Worm (Caenorhabditis elegans): ENCODE results near the gene enu-3.5.

enu-3.5 gene

DNA sequence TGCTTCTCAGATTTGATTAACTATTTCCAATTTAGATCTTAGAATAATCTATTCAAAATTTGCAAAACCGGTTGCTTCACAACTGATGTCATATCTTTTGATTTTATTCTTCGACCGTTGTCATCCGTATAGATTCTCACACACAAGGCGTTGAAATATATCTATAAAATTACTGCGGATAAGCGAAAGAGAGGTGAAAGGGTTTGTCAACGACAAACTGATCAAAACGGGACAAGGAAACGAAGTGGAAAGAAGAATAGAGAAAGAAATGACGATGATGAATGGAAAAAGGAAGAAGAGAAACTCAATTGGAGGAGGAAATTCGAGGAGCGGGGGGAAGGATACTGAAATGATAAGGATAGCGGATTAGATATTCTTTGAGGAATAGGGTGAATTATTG lies 27.0 kb upstream of the enu-3.5 start:
- TF ChIP-seq daf-12 (tag; optimal IDR thresholded peaks at IDR 0.05) = no peak
- peak; percentile 34 for TF ChIP-seq nhr-28 (tag; optimal IDR thresholded peaks at IDR 0.05)
- no peak for TF ChIP-seq dmd-6 (GFP tag; IDR thresholded peaks at IDR 0.05)
- TF ChIP-seq set-16 (GFP tag; IDR thresholded peaks at IDR 0.05) = no peak
- TF ChIP-seq lin-38 (GFP tag; IDR thresholded peaks at IDR 0.05) = no peak
- no peak for TF ChIP-seq mep-1 (tag; optimal IDR thresholded peaks at IDR 0.05)
- no peak for TF ChIP-seq lin-29 (GFP tag; IDR thresholded peaks at IDR 0.05)
- TF ChIP-seq ztf-7 (tag; optimal IDR thresholded peaks at IDR 0.05) = no peak

DNA sequence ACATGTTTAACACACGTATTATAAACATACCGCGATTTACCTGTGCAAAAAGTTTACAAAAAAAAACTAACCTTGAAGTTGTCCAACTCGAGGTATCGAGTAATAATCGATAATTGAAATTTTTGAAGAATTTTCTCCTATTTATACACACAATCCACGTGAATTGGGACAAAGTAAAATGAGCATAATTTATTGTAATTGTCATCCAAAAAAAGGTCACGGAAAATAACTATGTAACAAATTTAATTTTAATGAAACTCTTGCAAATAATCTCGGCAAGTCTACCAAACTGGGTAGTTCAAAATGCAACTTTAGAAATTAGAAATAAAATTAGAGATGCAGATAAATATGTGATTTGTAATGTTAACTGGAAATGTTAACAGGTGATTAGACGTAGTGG lies 22.6 kb upstream of the enu-3.5 start, which contains the start of gene Y37D8A.5:
Gene Y37D8A.5 (minus strand): TSS at position 101 of the 400 bp plus-strand sequence.
- no peak for TF ChIP-seq lin-15B (tag; optimal IDR thresholded peaks at IDR 0.05)
- no peak for TF ChIP-seq lin-39 (tag; optimal IDR thresholded peaks at IDR 0.05)
- TF ChIP-seq mxl-3 (GFP tag; optimal IDR thresholded peaks at IDR 0.05) = no peak
- TF ChIP-seq gei-8 (GFP tag; optimal IDR thresholded peaks at IDR 0.05) = no peak
- TF ChIP-seq Y48G9A.11 (GFP tag; IDR thresholded peaks at IDR 0.05) = no peak
- no peak for TF ChIP-seq pha-4 (GFP tag; IDR thresholded peaks at IDR 0.05)
- TF ChIP-seq pha-4 (tag; optimal IDR thresholded peaks at IDR 0.05) = no peak
- TF ChIP-seq jun-1 (tag; optimal IDR thresholded peaks at IDR 0.05) = no peak
- no peak for TF ChIP-seq duxl-1 (tag; optimal IDR thresholded peaks at IDR 0.05; ENCODE audit: poor library complexity)
- TF ChIP-seq ces-1 (GFP tag; optimal IDR thresholded peaks at IDR 0.05) = no peak
- TF ChIP-seq nhr-42 (GFP tag; IDR thresholded peaks at IDR 0.05) = no peak
- TF ChIP-seq mdl-1 (tag; optimal IDR thresholded peaks at IDR 0.05) = no peak
- no peak for TF ChIP-seq spr-1 (tag; optimal IDR thresholded peaks at IDR 0.05)
- TF ChIP-seq unc-62 (GFP tag; optimal IDR thresholded peaks at IDR 0.05 in 1 of 2) = no peak
- no peak for TF ChIP-seq unc-62 (tag; optimal IDR thresholded peaks at IDR 0.05)
- no peak for TF ChIP-seq F44E2.7 (GFP tag; IDR thresholded peaks at IDR 0.05)
- TF ChIP-seq T26A8.4 (GFP tag; IDR thresholded peaks at IDR 0.05) = no peak

DNA sequence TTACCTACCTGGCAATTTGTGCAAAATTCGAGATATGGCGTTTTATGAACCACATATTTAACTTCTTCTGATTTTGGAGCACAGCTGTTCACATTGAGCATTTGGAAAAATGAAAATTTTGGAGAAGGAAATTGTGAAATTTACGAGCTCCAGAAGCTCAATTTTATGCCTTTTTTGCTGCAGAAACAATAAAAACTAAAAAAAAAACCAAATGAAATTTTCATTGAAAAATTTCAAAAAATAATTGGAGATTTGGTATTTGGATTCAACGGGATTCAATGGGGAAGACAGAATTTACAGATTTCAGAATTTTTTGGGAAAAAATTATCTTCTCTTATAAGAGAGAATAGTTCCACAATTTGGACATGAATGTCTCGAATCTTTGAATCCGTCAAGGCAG lies 21.4 kb upstream of the enu-3.5 start, which contains the start of gene Y37D8A.26:
Gene Y37D8A.26 (minus strand): TSS at position 101 of the 400 bp plus-strand sequence.
- TF ChIP-seq unc-62 (GFP tag; optimal IDR thresholded peaks at IDR 0.05 in 1 of 2) (no peak), unc-62 (tag; optimal IDR thresholded peaks at IDR 0.05) (no peak), egl-43 (GFP tag; IDR thresholded peaks at IDR 0.05) (no peak), hif-1 (tag; optimal IDR thresholded peaks at IDR 0.05) (no peak), lir-3 (tag; optimal IDR thresholded peaks at IDR 0.05) (no peak), aly-2 (tag; optimal IDR thresholded peaks at IDR 0.05) (no peak), vab-7 (GFP tag; IDR thresholded peaks at IDR 0.05) (no peak)

- peak; percentile 13 for TF ChIP-seq hlh-11 (tag; optimal IDR thresholded peaks at IDR 0.05)
- TF ChIP-seq ama-1 (optimal IDR thresholded peaks at IDR 0.05) = no peak
- peak; percentile 68 for TF ChIP-seq mxl-3 (GFP tag; optimal IDR thresholded peaks at IDR 0.05)
- peak; percentile 8 for TF ChIP-seq hlh-30 (tag; optimal IDR thresholded peaks at IDR 0.05; ENCODE audit: insufficient read depth)
- no peak for TF ChIP-seq nhr-41 (GFP tag; IDR thresholded peaks at IDR 0.05)
- no peak for TF ChIP-seq spr-1 (tag; optimal IDR thresholded peaks at IDR 0.05)
- peak; percentile 39 for TF ChIP-seq nhr-28 (tag; optimal IDR thresholded peaks at IDR 0.05)
Measured at ce11 chrIII:12860119-12860518, 17.9 kb upstream of the enu-3.5 start.

DNA sequence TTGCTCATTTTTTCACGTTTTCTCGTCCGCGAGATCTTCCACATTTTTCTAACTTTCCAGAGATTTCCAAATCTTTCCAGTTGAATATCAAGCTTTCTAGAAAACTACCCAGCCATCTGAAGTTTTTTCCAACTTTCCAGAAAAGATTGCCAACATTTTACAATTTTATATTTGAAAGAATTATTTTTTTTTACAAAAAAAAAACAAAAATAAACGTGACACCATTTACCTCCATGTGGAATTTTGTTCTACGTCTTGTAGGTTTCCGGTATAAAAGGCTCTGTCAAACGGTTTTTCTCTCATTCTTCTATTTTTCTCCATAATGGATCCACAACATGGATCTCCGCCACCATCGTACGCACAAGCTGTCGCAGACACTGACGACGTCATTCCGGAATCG lies 13.3 kb upstream of the enu-3.5 start, which contains the start of gene Y37D8A.8:
Gene Y37D8A.8 (plus strand): TSS at position 301 of the 400 bp plus-strand sequence.
- TF ChIP-seq F49E8.2 (tag; optimal IDR thresholded peaks at IDR 0.05; ENCODE audit: borderline replicate concordance) (no peak), aha-1 (tag) (peak; percentile 39)

Data from whole organism, L4 larva.